Worm (Caenorhabditis elegans): ENCODE data around the gene tps-2.

tps-2 gene

ce11 chrII:14643983-14644382 lies 43.3 kb downstream of the tps-2 start, which contains the start of gene atgp-2:
TSS of gene atgp-2 (minus strand) at chrII:14644083.
- TF ChIP-seq ceh-100 (GFP tag; IDR thresholded peaks at IDR 0.05), result no peak
- no peak for TF ChIP-seq ztf-25 (GFP tag; IDR thresholded peaks at IDR 0.05)
- no peak for TF ChIP-seq repo-1 (tag; optimal IDR thresholded peaks at IDR 0.05)
- TF ChIP-seq madf-8 (GFP tag; conservative IDR thresholded peaks at IDR 0.05), result no peak
- TF ChIP-seq aptf-3 (GFP tag; IDR thresholded peaks at IDR 0.05), result no peak
- TF ChIP-seq athp-1 (tag; optimal IDR thresholded peaks at IDR 0.05), result no peak

DNA sequence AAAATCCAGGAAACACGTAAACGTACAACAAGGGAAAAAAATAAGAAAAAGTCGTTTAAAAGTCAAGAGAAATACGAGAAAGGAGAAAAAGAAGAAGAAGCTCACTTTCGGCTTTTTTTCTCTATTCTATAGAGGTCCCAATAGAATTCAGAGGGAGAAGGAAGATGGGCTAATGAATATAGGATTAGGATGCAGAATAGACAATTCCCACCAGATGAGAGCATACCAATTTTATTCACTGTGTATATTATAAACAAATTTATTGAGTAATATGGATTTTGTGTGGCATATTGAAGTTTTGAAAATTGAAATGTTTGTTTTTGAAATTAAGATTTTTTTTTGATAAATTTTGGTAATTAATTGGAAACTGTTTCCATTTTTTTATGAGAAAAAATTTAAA lies 43.8 kb downstream of the tps-2 start:
- TF ChIP-seq ztf-25 (GFP tag; IDR thresholded peaks at IDR 0.05), result no peak
- no peak for TF ChIP-seq B0019.2 (GFP tag; conservative IDR thresholded peaks at IDR 0.05)
- TF ChIP-seq ztf-3 (GFP tag; optimal IDR thresholded peaks at IDR 0.05), result no peak
- TF ChIP-seq him-1 (tag; optimal IDR thresholded peaks at IDR 0.05), result no peak
- TF ChIP-seq lin-40 (tag; optimal IDR thresholded peaks at IDR 0.05), result no peak
- TF ChIP-seq zim-3 (tag; optimal IDR thresholded peaks at IDR 0.05), result no peak
- no peak for TF ChIP-seq F55B11.4 (tag; optimal IDR thresholded peaks at IDR 0.05; ENCODE audit: borderline replicate concordance, insufficient read depth)
- TF ChIP-seq somi-1 (GFP tag; optimal IDR thresholded peaks at IDR 0.05), result no peak
- no peak for TF ChIP-seq B0261.1 (tag; optimal IDR thresholded peaks at IDR 0.05)
- TF ChIP-seq ceh-58 (GFP tag; IDR thresholded peaks at IDR 0.05), result no peak

- TF ChIP-seq hmg-1.2 (GFP tag; IDR thresholded peaks at IDR 0.05), result peak; percentile 74; the same call in 1 of the 2 replicates
- no peak for TF ChIP-seq atf-7 (tag; optimal IDR thresholded peaks at IDR 0.05)
- no peak for TF ChIP-seq snpc-4 (GFP tag; optimal IDR thresholded peaks at IDR 0.05)
- peak in 2 of 4 experiments; percentile 15 to 40 for TF ChIP-seq snpc-4 (tag; optimal IDR thresholded peaks at IDR 0.05)
- TF ChIP-seq cebp-1 (GFP tag; IDR thresholded peaks at IDR 0.05), result no peak
- TF ChIP-seq cebp-1 (tag; optimal IDR thresholded peaks at IDR 0.05), result peak; percentile 64
- no peak for TF ChIP-seq athp-1 (tag; optimal IDR thresholded peaks at IDR 0.05)
Measured at ce11 chrII:14645290-14645689, 44.6 kb downstream of the tps-2 start.

ce11 chrII:14647550-14647949 lies 46.8 kb downstream of the tps-2 start:
- TF ChIP-seq F22D6.2 (tag; optimal IDR thresholded peaks at IDR 0.05) (no peak), ztf-22 (GFP tag; optimal IDR thresholded peaks at IDR 0.05) (no peak)
